Worm (Caenorhabditis elegans): Measurements from ENCODE around the gene R166.2.

DNA sequence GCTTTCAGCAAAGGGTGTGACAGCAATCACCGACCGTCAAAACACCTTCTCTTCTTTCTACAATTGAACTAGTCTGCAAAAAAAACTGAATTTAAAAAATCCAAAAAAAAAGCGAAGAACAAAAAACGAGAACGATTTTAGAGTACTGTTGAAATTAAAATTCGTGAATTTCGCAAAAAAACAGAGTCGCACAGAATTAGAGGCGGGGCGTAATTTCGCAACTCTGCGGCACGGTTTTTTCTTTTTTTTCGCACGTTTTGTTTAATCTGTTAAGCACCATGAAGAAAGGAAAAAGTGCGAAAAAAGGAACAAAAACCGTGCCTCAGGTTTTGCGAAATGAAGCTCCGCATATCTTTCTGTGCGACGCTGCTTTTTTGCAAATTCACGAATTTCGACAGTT lies 17.5 kb upstream of the R166.2 start, which contains the start of gene mnk-1:
- TF ChIP-seq pes-1 (GFP tag; IDR thresholded peaks at IDR 0.05) (no peak), tra-4 (tag; optimal IDR thresholded peaks at IDR 0.05) (no peak), ama-1 (optimal IDR thresholded peaks at IDR 0.05) (no peak)

All from whole organism, early embryonic.